Fruit fly (Drosophila melanogaster) whole organism, wandering third instar larva: ENCODE data around the gene CG14933.

Experiments used
- Abd-B ChIP-seq: fragments of >200 bp; optimal IDR thresholded peaks from 2 replicates; lab custom pipeline; 2017; ENCODE audit warnings: missing biosample characterization, missing genetic modification characterization
- HLH106 ChIP-seq: fragments of 200-800 bp; optimal IDR thresholded peaks from 3 replicates; lab custom pipeline; 2019; ENCODE audit warnings: missing biosample characterization, mild to moderate bottlenecking, missing genetic modification characterization, moderate library complexity
- OdsH ChIP-seq: fragments of 200-800 bp; sonication (Bioruptor generic); optimal IDR thresholded peaks from 2 replicates; lab custom pipeline; 2016; ENCODE audit warnings: missing biosample characterization, mild to moderate bottlenecking, missing genetic modification characterization
- br ChIP-seq: fragments of 200-800 bp; sonication (Bioruptor generic); optimal IDR thresholded peaks from 2 replicates; lab custom pipeline; 2016; ENCODE audit warnings: missing biosample characterization, missing genetic modification characterization
- dmrt93B ChIP-seq: fragments of 200-800 bp; sonication (Bioruptor generic); optimal IDR thresholded peaks from 2 replicates; lab custom pipeline; 2018; ENCODE audit warnings: missing biosample characterization, mild to moderate bottlenecking, missing genetic modification characterization
- fru ChIP-seq: fragments of 200-800 bp; sonication (Bioruptor generic); optimal IDR thresholded peaks from 3 replicates; lab custom pipeline; 2016; ENCODE audit warnings: missing biosample characterization, mild to moderate bottlenecking, missing genetic modification characterization
- jim ChIP-seq: fragments of 175-275, 200-325 bp; sonication (Bioruptor generic); optimal IDR thresholded peaks from 2 replicates; lab custom pipeline; 2016; ENCODE audit warnings: missing biosample characterization, mild to moderate bottlenecking, missing genetic modification characterization
- lola ChIP-seq: fragments of >200 bp; optimal IDR thresholded peaks from 2 replicates; lab custom pipeline; 2017; ENCODE audit warnings: missing biosample characterization, missing genetic modification characterization
- psq ChIP-seq: fragments of 200-800 bp; sonication (Bioruptor generic); optimal IDR thresholded peaks from 3 replicates; lab custom pipeline; 2017; ENCODE audit warnings: missing biosample characterization, mild to moderate bottlenecking, missing genetic modification characterization, moderate library complexity
- rgr ChIP-seq: fragments of 200-800 bp; sonication (Bioruptor generic); optimal IDR thresholded peaks from 3 replicates; lab custom pipeline; 2016; ENCODE audit warnings: missing biosample characterization, mild to moderate bottlenecking, missing genetic modification characterization
- woc ChIP-seq: sonication (Bioruptor generic); optimal IDR thresholded peaks from 2 replicates; lab custom pipeline; 2016; ENCODE audit warnings: missing biosample characterization, mild to moderate bottlenecking, missing genetic modification characterization

DNA sequence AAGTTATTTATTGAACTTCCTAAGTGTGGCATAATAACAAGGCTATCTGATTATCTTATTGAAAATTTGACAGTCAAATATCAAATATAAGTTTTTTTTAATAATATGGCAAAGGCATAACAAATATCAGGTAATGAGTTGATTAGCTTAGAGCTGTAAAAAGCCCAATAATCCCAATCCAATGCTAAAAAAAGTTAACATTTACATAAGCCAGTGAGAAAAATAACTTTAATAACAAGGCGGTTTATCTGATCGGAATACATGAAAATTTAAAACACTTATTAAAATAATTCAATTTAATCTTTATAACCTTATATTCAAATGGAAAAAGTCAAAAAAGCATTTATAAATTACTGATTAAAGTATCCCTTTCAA is 34.3 kb upstream of the CG14933 start:
- no peak for TF ChIP-seq jim (GFP tag; lab: Kevin White, UChicago)
- no peak for TF ChIP-seq fru (GFP tag; lab: Kevin White, UChicago)
- no peak for TF ChIP-seq dmrt93B (GFP tag; lab: Kevin White, UChicago)
- TF ChIP-seq OdsH (GFP tag; lab: Kevin White, UChicago) = no peak
- TF ChIP-seq HLH106 (tag; lab: Kevin White, UChicago) = no peak
- TF ChIP-seq Abd-B (GFP tag; lab: Kevin White, UChicago) = no peak
- TF ChIP-seq lola (GFP tag; lab: Kevin White, UChicago) = no peak
- no peak for TF ChIP-seq woc (GFP tag; lab: Kevin White, UChicago)
- TF ChIP-seq br (GFP tag; lab: Kevin White, UChicago) = no peak
- no peak for TF ChIP-seq psq (GFP tag; lab: Kevin White, UChicago)
- no peak for TF ChIP-seq rgr
